Worm (Caenorhabditis elegans) whole organism, L4 larva: ENCODE measurements around the gene polg-1.
A peak's percentile ranks its signal among the peaks of the same experiment; 100 is the strongest.

Experiments
- D1046.2 ChIP-seq: fragments of 200-800 bp; sonication (Bioruptor generic); IDR thresholded peaks from 2 replicates; pipeline ENCODE4 v1.3.6; 2022; ENCODE audit warnings: missing genetic modification characterization, missing compliant biosample characterization
- R02D3.7 ChIP-seq: fragments of 150-350 bp; sonication (generic microtip); optimal IDR thresholded peaks from 3 replicates; lab custom pipeline; 2014; ENCODE audit warnings: missing biosample characterization, missing genetic modification characterization
- T20F7.1 ChIP-seq: fragments of 200-800 bp; sonication (Bioruptor generic); optimal IDR thresholded peaks from 2 replicates; lab custom pipeline; 2018; ENCODE audit warnings: mild to moderate bottlenecking, missing genetic modification characterization, missing compliant biosample characterization
- Y105C5A.15 ChIP-seq: fragments of 200-800 bp; sonication (Bioruptor generic); IDR thresholded peaks from 2 replicates; pipeline ENCODE4 v1.3.6; 2022; ENCODE audit warnings: missing genetic modification characterization, missing compliant biosample characterization
- Y48G9A.11 ChIP-seq: fragments of 200-800 bp; sonication (Bioruptor generic); IDR thresholded peaks from 2 replicates; pipeline ENCODE4 v1.3.6; 2022; ENCODE audit warnings: missing genetic modification reagents, missing genetic modification characterization, missing compliant biosample characterization
- ZK337.2 ChIP-seq: fragments of 200-800 bp; sonication (Bioruptor generic); IDR thresholded peaks from 2 replicates; pipeline ENCODE4 v1.3.6; 2022; ENCODE audit warnings: missing genetic modification reagents, missing genetic modification characterization, missing compliant biosample characterization
- ZK546.5 ChIP-seq, 2 experiments: sonication (generic microtip); optimal IDR thresholded peaks; 2 replicates each; lab custom pipeline; 2017; ENCODE audit warnings: missing biosample characterization in 2 of 2, missing genetic modification characterization in 2 of 2
- aha-1 ChIP-seq: fragments of 150-350 bp; peaks from one replicate; lab custom pipeline; 2014; ENCODE audit warnings: missing biosample characterization, missing genetic modification characterization
- ama-1 ChIP-seq: fragments of 150-350 bp; optimal IDR thresholded peaks from 2 replicates; lab custom pipeline; 2014; ENCODE audit warnings: inconsistent platforms, mixed read lengths
- arid-1 ChIP-seq: fragments of 200-800 bp; sonication (Bioruptor generic); conservative IDR thresholded peaks from 2 replicates; pipeline ENCODE4 v1.3.6; 2022; ENCODE audit warnings: missing genetic modification reagents, missing genetic modification characterization, missing compliant biosample characterization
- ces-1 ChIP-seq: fragments of 150-350 bp; sonication (generic microtip); optimal IDR thresholded peaks from 4 replicates; lab custom pipeline; 2014; ENCODE audit warnings: missing biosample characterization, missing genetic modification reagents, missing genetic modification characterization
- ctbp-1 ChIP-seq: fragments of 200-800 bp; sonication (Bioruptor generic); IDR thresholded peaks from 2 replicates; pipeline ENCODE4 v1.3.6; 2022; ENCODE audit warnings: missing genetic modification reagents, missing genetic modification characterization, missing compliant biosample characterization
- daf-8 ChIP-seq: fragments of 200-800 bp; sonication (Bioruptor generic); IDR thresholded peaks from 2 replicates; pipeline ENCODE4 v1.3.6; 2022; ENCODE audit warnings: missing genetic modification characterization, missing compliant biosample characterization
- dmd-6 ChIP-seq: fragments of 200-800 bp; sonication (Bioruptor generic); IDR thresholded peaks from 2 replicates; pipeline ENCODE4 v1.3.6; 2022; ENCODE audit warnings: missing genetic modification reagents, missing genetic modification characterization, missing compliant biosample characterization
- dmd-8 ChIP-seq: fragments of 200-800 bp; sonication (Bioruptor generic); IDR thresholded peaks from 2 replicates; pipeline ENCODE4 v1.3.6; 2022; ENCODE audit warnings: missing genetic modification characterization, missing compliant biosample characterization
- dpl-1 ChIP-seq: fragments of 150-350 bp; optimal IDR thresholded peaks from 2 replicates; lab custom pipeline; 2014; ENCODE audit warnings: missing biosample characterization, missing genetic modification reagents, missing genetic modification characterization
- duxl-1 ChIP-seq: sonication (generic microtip); optimal IDR thresholded peaks from 2 replicates; lab custom pipeline; 2016; ENCODE audit warnings: mild to moderate bottlenecking, missing genetic modification characterization, moderate library complexity, missing compliant biosample characterization; ENCODE audit not compliant: poor library complexity
- dve-1 ChIP-seq: sonication (generic microtip); optimal IDR thresholded peaks from 2 replicates; lab custom pipeline; 2017; ENCODE audit warnings: antibody characterized with exemption, mild to moderate bottlenecking, missing genetic modification characterization, missing compliant biosample characterization; ENCODE audit not compliant: insufficient read depth
- egl-27 ChIP-seq: sonication (generic microtip); optimal IDR thresholded peaks from 3 replicates; lab custom pipeline; 2017; ENCODE audit warnings: missing biosample characterization, missing genetic modification reagents, missing genetic modification characterization
- fkh-10 ChIP-seq: fragments of 150-350 bp; optimal IDR thresholded peaks from 2 replicates; lab custom pipeline; 2014; ENCODE audit warnings: missing biosample characterization, missing genetic modification reagents, missing genetic modification characterization
- fos-1 ChIP-seq: fragments of 150-350 bp; optimal IDR thresholded peaks from 2 replicates; lab custom pipeline; 2014; ENCODE audit warnings: missing biosample characterization, missing genetic modification characterization
- hlh-11 ChIP-seq: fragments of 200-800 bp; sonication (Bioruptor generic); optimal IDR thresholded peaks from 2 replicates; lab custom pipeline; 2018; ENCODE audit warnings: mild to moderate bottlenecking, missing genetic modification characterization, missing compliant biosample characterization
- hlh-30 ChIP-seq: sonication (generic microtip); optimal IDR thresholded peaks from 2 replicates; lab custom pipeline; 2017; ENCODE audit warnings: antibody characterized with exemption, mild to moderate bottlenecking, missing genetic modification characterization, missing compliant biosample characterization; ENCODE audit not compliant: insufficient read depth
- jun-1 ChIP-seq: fragments of 150-350 bp; optimal IDR thresholded peaks from 2 replicates; lab custom pipeline; 2014; ENCODE audit warnings: missing biosample characterization, missing genetic modification reagents, missing genetic modification characterization
- lin-1 ChIP-seq: fragments of 200-800 bp; sonication (Bioruptor generic); IDR thresholded peaks from 2 replicates; pipeline ENCODE4 v1.3.6; 2022; ENCODE audit warnings: missing genetic modification reagents, missing genetic modification characterization, missing compliant biosample characterization
- lin-15B ChIP-seq: fragments of 150-350 bp; sonication (generic microtip); optimal IDR thresholded peaks from 3 replicates; lab custom pipeline; 2014; ENCODE audit warnings: missing biosample characterization, missing genetic modification characterization
- lin-29 ChIP-seq: fragments of 200-800 bp; sonication (Bioruptor generic); IDR thresholded peaks from 2 replicates; pipeline ENCODE4 v1.3.6; 2022; ENCODE audit warnings: missing genetic modification reagents, missing genetic modification characterization, missing compliant biosample characterization
- mes-2 ChIP-seq: sonication (generic microtip); optimal IDR thresholded peaks from 2 replicates; lab custom pipeline; 2016; ENCODE audit warnings: missing genotype, mild to moderate bottlenecking, missing genetic modification characterization, missing compliant biosample characterization; ENCODE audit not compliant: poor library complexity, severe bottlenecking
- mxl-2 ChIP-seq: fragments of 200-800 bp; sonication (Bioruptor generic); conservative IDR thresholded peaks from 2 replicates; pipeline ENCODE4 v1.3.6; 2022; ENCODE audit warnings: missing genetic modification reagents, missing genetic modification characterization, missing compliant biosample characterization
- nhr-10 ChIP-seq: fragments of 150-350 bp; optimal IDR thresholded peaks from 2 replicates; lab custom pipeline; 2014; ENCODE audit warnings: missing biosample characterization, missing genetic modification characterization
- nhr-102 ChIP-seq: sonication (generic microtip); optimal IDR thresholded peaks from 2 replicates; lab custom pipeline; 2016; ENCODE audit warnings: mild to moderate bottlenecking, missing genetic modification characterization, moderate library complexity, missing compliant biosample characterization
- nhr-11 ChIP-seq: fragments of 150-350 bp; optimal IDR thresholded peaks from 2 replicates; lab custom pipeline; 2014; ENCODE audit warnings: missing biosample characterization, missing genetic modification characterization
- nhr-25 ChIP-seq: sonication (generic microtip); optimal IDR thresholded peaks from 2 replicates; lab custom pipeline; 2017; ENCODE audit warnings: missing genetic modification characterization, mild to moderate bottlenecking, missing compliant biosample characterization, antibody characterized with exemption, moderate library complexity, borderline replicate concordance; ENCODE audit not compliant: insufficient read depth
- nhr-28 ChIP-seq: fragments of 150-350 bp; optimal IDR thresholded peaks from 2 replicates; lab custom pipeline; 2014; ENCODE audit warnings: missing biosample characterization, missing genetic modification characterization
- nhr-48 ChIP-seq: sonication (generic microtip); optimal IDR thresholded peaks from 2 replicates; lab custom pipeline; 2016; ENCODE audit warnings: mild to moderate bottlenecking, missing genetic modification characterization, missing compliant biosample characterization
- nhr-6 ChIP-seq: fragments of 150-350 bp; optimal IDR thresholded peaks from 2 replicates; lab custom pipeline; 2014; ENCODE audit warnings: missing biosample characterization, missing genetic modification characterization
- nhr-76 ChIP-seq: fragments of 150-350 bp; optimal IDR thresholded peaks from 2 replicates; lab custom pipeline; 2014; ENCODE audit warnings: missing biosample characterization, missing genetic modification characterization
- pha-4 ChIP-seq, 2 experiments: fragments of 150-350 bp in 1 of 2; fragments of 200-800 bp in 1 of 2; sonication (Bioruptor generic) in 1 of 2; IDR thresholded peaks in 1 of 2; optimal IDR thresholded peaks in 1 of 2; 2 replicates each; pipeline versions ENCODE4 v1.3.6 to Lab custom; 2014 to 2022; ENCODE audit warnings: missing genetic modification characterization in 2 of 2, missing genetic modification reagents in 2 of 2, missing biosample characterization in 1 of 2, missing compliant biosample characterization in 1 of 2
- set-16 ChIP-seq: fragments of 200-800 bp; sonication (Bioruptor generic); IDR thresholded peaks from 2 replicates; pipeline ENCODE4 v1.3.6; 2022; ENCODE audit warnings: missing genetic modification reagents, missing genetic modification characterization, missing compliant biosample characterization
- snpc-1.2 ChIP-seq: fragments of 200-800 bp; sonication (Bioruptor generic); IDR thresholded peaks from 2 replicates; pipeline ENCODE4 v1.3.6; 2022; ENCODE audit warnings: missing genetic modification reagents, missing genetic modification characterization, missing compliant biosample characterization
- tra-1 ChIP-seq: fragments of 200-800 bp; sonication (Bioruptor generic); IDR thresholded peaks from 2 replicates; pipeline ENCODE4 v1.3.6; 2022; ENCODE audit warnings: missing genetic modification reagents, missing genetic modification characterization, missing compliant biosample characterization
- zfp-2 ChIP-seq: sonication (generic microtip); optimal IDR thresholded peaks from 2 replicates; lab custom pipeline; 2016; ENCODE audit warnings: mild to moderate bottlenecking, missing genetic modification characterization, missing compliant biosample characterization
- zip-11 ChIP-seq: fragments of 200-800 bp; sonication (Bioruptor generic); IDR thresholded peaks from 2 replicates; pipeline ENCODE4 v1.3.6; 2022; ENCODE audit warnings: missing genetic modification characterization, missing compliant biosample characterization
- zip-2 ChIP-seq: fragments of 150-350 bp; optimal IDR thresholded peaks from 2 replicates; lab custom pipeline; 2014; ENCODE audit warnings: missing biosample characterization, missing genetic modification characterization

polg-1 gene

ce11 chrII:12222524-12222923 lies 22.8 kb upstream of the polg-1 start (continued):
- no peak for TF ChIP-seq ces-1 (GFP tag; lab: Kevin White, UChicago)
- TF ChIP-seq D1046.2 = no peak
- no peak for TF ChIP-seq R02D3.7
- peak; percentile 65; the same call in 1 of the 2 replicates for TF ChIP-seq ctbp-1 (GFP tag; lab: Robert Waterston, UW)
- TF ChIP-seq nhr-25 (tag; lab: Kevin White, UChicago) = peak; percentile 83
- peak; percentile 37 for TF ChIP-seq dpl-1 (GFP tag; lab: Kevin White, UChicago)
- TF ChIP-seq dmd-6 (GFP tag; lab: Robert Waterston, UW) = peak; percentile 52
- TF ChIP-seq hlh-30 (tag; lab: Kevin White, UChicago) = peak; percentile 89
- peak; percentile 45 for TF ChIP-seq nhr-10 (tag; lab: Kevin White, UChicago)
- TF ChIP-seq nhr-76 (tag; lab: Kevin White, UChicago) = no peak
- TF ChIP-seq mxl-2 (GFP tag; lab: Robert Waterston, UW) = no peak
- TF ChIP-seq lin-15B (tag; lab: Kevin White, UChicago) = peak; percentile 42
- TF ChIP-seq ZK546.5 (tag; optimal IDR thresholded peaks at IDR 0.05; lab: Kevin White, UChicago) = no peak
- no peak for TF ChIP-seq ama-1
- TF ChIP-seq egl-27 = no peak
- TF ChIP-seq fkh-10 (GFP tag; lab: Kevin White, UChicago) = no peak
- 0 out of 2 replicates have a peak, but pooled peaks have one; percentile 33 for TF ChIP-seq pha-4 (GFP tag; IDR thresholded peaks at IDR 0.05; lab: Robert Waterston, UW)
- no peak for TF ChIP-seq pha-4 (tag; optimal IDR thresholded peaks at IDR 0.05; lab: Kevin White, UChicago)
- peak; percentile 25 for TF ChIP-seq jun-1 (tag; lab: Kevin White, UChicago)
- TF ChIP-seq fos-1 (tag; lab: Kevin White, UChicago) = no peak
- TF ChIP-seq arid-1 = peak; percentile 57
- TF ChIP-seq nhr-11 (tag; lab: Kevin White, UChicago) = peak; percentile 70
- no peak for TF ChIP-seq tra-1
- peak; percentile 41 for TF ChIP-seq nhr-48
- peak; percentile 58 for TF ChIP-seq mes-2 (tag; lab: Kevin White, UChicago)
- TF ChIP-seq nhr-102 (tag; lab: Kevin White, UChicago) = peak; percentile 6
- TF ChIP-seq hlh-11 = peak; percentile 84
- no peak for TF ChIP-seq zip-2
- TF ChIP-seq Y48G9A.11 (GFP tag; lab: Robert Waterston, UW) = no peak

DNA sequence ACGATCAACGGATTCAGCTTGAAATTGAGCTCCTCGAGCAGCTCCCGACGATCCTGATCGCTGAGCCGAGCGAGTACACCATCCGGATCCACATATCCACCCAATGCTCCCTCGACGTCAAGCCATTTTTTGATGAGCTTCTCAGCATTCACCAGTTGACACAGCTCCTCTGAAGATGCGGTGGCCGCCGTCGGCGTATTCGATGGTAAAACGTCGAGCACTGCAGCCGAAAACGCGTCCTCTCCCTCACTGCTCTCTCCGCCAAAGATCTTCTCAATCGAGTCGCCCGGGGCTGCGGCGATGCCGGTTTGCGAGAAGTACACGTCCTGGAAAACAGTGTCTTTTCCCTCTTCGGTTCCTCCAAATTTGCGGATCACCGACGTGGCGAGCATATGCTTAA lies 14.8 kb upstream of the polg-1 start:
- TF ChIP-seq jun-1 (tag; lab: Kevin White, UChicago) (no peak), daf-8 (GFP tag; lab: Robert Waterston, UW) (no peak), lin-1 (GFP tag; lab: Robert Waterston, UW) (no peak), aha-1 (tag; lab: Kevin White, UChicago) (peak; percentile 45), T20F7.1 (GFP tag; lab: Kevin White, UChicago) (no peak), Y48G9A.11 (GFP tag; lab: Robert Waterston, UW) (0 out of 2 replicates have a peak, but pooled peaks have one; percentile 22), duxl-1 (tag; lab: Kevin White, UChicago) (no peak), nhr-6 (tag; lab: Kevin White, UChicago) (no peak), dmd-8 (GFP tag; lab: Robert Waterston, UW) (no peak), ZK337.2 (no peak), lin-29 (GFP tag; lab: Robert Waterston, UW) (no peak), Y105C5A.15 (GFP tag; lab: Robert Waterston, UW) (no peak), zfp-2 (tag; lab: Kevin White, UChicago) (no peak), dve-1 (tag; lab: Kevin White, UChicago) (no peak), nhr-28 (tag; lab: Kevin White, UChicago) (no peak), set-16 (GFP tag; lab: Robert Waterston, UW) (peak; percentile 76), lin-15B (tag; lab: Kevin White, UChicago) (no peak), ces-1 (GFP tag; lab: Kevin White, UChicago) (no peak), tra-1 (no peak), zip-11 (GFP tag; lab: Robert Waterston, UW) (no peak), snpc-1.2 (GFP tag; lab: Robert Waterston, UW) (no peak)
